Worm (Caenorhabditis elegans): Measurements from ENCODE around the gene srr-7.

DNA sequence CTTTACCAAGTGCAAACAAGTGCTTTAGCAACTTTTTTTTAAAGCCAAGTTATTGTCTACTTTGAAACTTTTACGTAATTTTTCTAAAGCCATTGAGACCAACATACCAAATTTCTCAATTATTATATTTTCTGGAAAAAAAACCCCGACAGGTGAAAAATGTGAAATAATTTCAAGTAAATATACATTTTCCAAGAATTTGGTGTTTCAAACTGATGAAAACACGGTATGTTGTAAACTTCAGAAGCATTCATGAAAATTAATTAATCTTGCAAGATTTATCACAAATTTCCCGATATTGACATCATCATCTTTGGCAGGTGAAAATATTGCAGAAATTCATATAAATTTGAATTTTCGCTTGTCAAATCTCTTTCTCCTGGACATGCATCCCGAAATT is 34.6 kb downstream of the srr-7 start, which contains the start of gene srz-11:
- no peak for TF ChIP-seq lin-40 (tag; optimal IDR thresholded peaks at IDR 0.05)
- TF ChIP-seq ceh-100 (GFP tag; IDR thresholded peaks at IDR 0.05): no peak
- no peak for TF ChIP-seq lin-35 (GFP tag; optimal IDR thresholded peaks at IDR 0.05)
- no peak for TF ChIP-seq cebp-1 (GFP tag; IDR thresholded peaks at IDR 0.05)
- no peak for TF ChIP-seq cebp-1 (tag; optimal IDR thresholded peaks at IDR 0.05)
- TF ChIP-seq snpc-4 (GFP tag; optimal IDR thresholded peaks at IDR 0.05): no peak
- TF ChIP-seq snpc-4 (tag; optimal IDR thresholded peaks at IDR 0.05): no peak
- TF ChIP-seq F23B12.7 (tag; optimal IDR thresholded peaks at IDR 0.05; ENCODE audit: insufficient read depth): no peak
- TF ChIP-seq somi-1 (GFP tag; optimal IDR thresholded peaks at IDR 0.05): no peak
- TF ChIP-seq T26A5.8 (tag; optimal IDR thresholded peaks at IDR 0.05): no peak
- TF ChIP-seq unc-62 (GFP tag; optimal IDR thresholded peaks at IDR 0.05): no peak
- no peak for TF ChIP-seq attf-3 (GFP tag; conservative IDR thresholded peaks at IDR 0.05)
- TF ChIP-seq ccch-3 (GFP tag; optimal IDR thresholded peaks at IDR 0.05): no peak

All from whole organism, young adult.